Worm (Caenorhabditis elegans) whole organism, young adult: Measurements from ENCODE around the gene F48F7.3.

Source experiments
- D2030.7 ChIP-seq: fragments of 200-800 bp; sonication (Bioruptor generic); IDR thresholded peaks from 2 replicates; pipeline ENCODE4 v1.3.6; 2022; ENCODE audit warnings: missing genetic modification reagents, missing genetic modification characterization, missing compliant biosample characterization
- F10E7.11 ChIP-seq: sonication (generic microtip); optimal IDR thresholded peaks from 2 replicates; lab custom pipeline; 2017; ENCODE audit warnings: mild to moderate bottlenecking, missing genetic modification characterization, moderate library complexity, missing compliant biosample characterization
- F22D6.2 ChIP-seq: sonication (generic microtip); optimal IDR thresholded peaks from 2 replicates; lab custom pipeline; 2016; ENCODE audit warnings: mild to moderate bottlenecking, missing genetic modification characterization, missing compliant biosample characterization
- F37B4.10 ChIP-seq: fragments of 200-800 bp; sonication (Bioruptor generic); IDR thresholded peaks from 2 replicates; pipeline ENCODE4 v1.3.6; 2022; ENCODE audit warnings: missing genetic modification characterization, missing compliant biosample characterization
- F52B5.7 ChIP-seq: sonication (generic microtip); optimal IDR thresholded peaks from 2 replicates; lab custom pipeline; 2016; ENCODE audit warnings: mild to moderate bottlenecking, missing genetic modification characterization, missing compliant biosample characterization
- F55B11.4 ChIP-seq: sonication (generic microtip); optimal IDR thresholded peaks from 2 replicates; lab custom pipeline; 2016; ENCODE audit warnings: missing compliant biosample characterization, missing genetic modification characterization, borderline replicate concordance; ENCODE audit not compliant: insufficient read depth
- F57A8.1 ChIP-seq: fragments of 200-800 bp; sonication (Bioruptor generic); optimal IDR thresholded peaks from 2 replicates; lab custom pipeline; 2018; ENCODE audit warnings: mild to moderate bottlenecking, missing genetic modification characterization, moderate library complexity, missing compliant biosample characterization
- K12H6.12 ChIP-seq: fragments of 200-800 bp; sonication (Bioruptor generic); optimal IDR thresholded peaks from 2 replicates; lab custom pipeline; 2018; ENCODE audit warnings: mild to moderate bottlenecking, missing genetic modification characterization, missing compliant biosample characterization
- Y53F4B.3 ChIP-seq: fragments of 200-800 bp; sonication (Bioruptor generic); IDR thresholded peaks from 2 replicates; pipeline ENCODE4 v1.3.6; 2022; ENCODE audit warnings: missing genetic modification reagents, missing genetic modification characterization, missing compliant biosample characterization
- Y53G8AR.9 ChIP-seq: fragments of 200-800 bp; sonication (Bioruptor generic); conservative IDR thresholded peaks from 2 replicates; pipeline ENCODE4 v1.3.6; 2022; ENCODE audit warnings: missing genetic modification reagents, missing genetic modification characterization, missing compliant biosample characterization
- ama-1 ChIP-seq, 3 experiments: fragments of 150-350 bp in 1 of 3; sonication (generic microtip) in 2 of 3; optimal IDR thresholded peaks; 2 replicates each; lab custom pipeline; 2014 to 2018; ENCODE audit warnings: missing biosample characterization in 2 of 3, missing genetic modification characterization in 2 of 3, missing genetic modification reagents in 2 of 3
- aptf-2 ChIP-seq: fragments of 200-800 bp; sonication (Bioruptor generic); conservative IDR thresholded peaks from 2 replicates; pipeline ENCODE4 v1.3.6; 2022; ENCODE audit warnings: missing genetic modification reagents, missing genetic modification characterization, missing compliant biosample characterization
- aptf-3 ChIP-seq: fragments of 200-800 bp; sonication (Bioruptor generic); IDR thresholded peaks from 2 replicates; pipeline ENCODE4 v1.3.6; 2022; ENCODE audit warnings: missing genetic modification characterization, missing compliant biosample characterization
- attf-3 ChIP-seq: fragments of 200-800 bp; sonication (Bioruptor generic); conservative IDR thresholded peaks from 2 replicates; pipeline ENCODE4 v1.3.6; 2022; ENCODE audit warnings: missing genetic modification reagents, missing genetic modification characterization, missing compliant biosample characterization
- attf-5 ChIP-seq: fragments of 200-800 bp; sonication (Bioruptor generic); optimal IDR thresholded peaks from 2 replicates; lab custom pipeline; 2018; ENCODE audit warnings: mild to moderate bottlenecking, missing genetic modification characterization, missing compliant biosample characterization
- attf-6 ChIP-seq: fragments of 200-800 bp; sonication (Bioruptor generic); IDR thresholded peaks from 2 replicates; pipeline ENCODE4 v1.3.6; 2022; ENCODE audit warnings: missing genetic modification reagents, missing genetic modification characterization, missing compliant biosample characterization
- bed-1 ChIP-seq: fragments of 200-800 bp; sonication (Bioruptor generic); IDR thresholded peaks from 2 replicates; pipeline ENCODE4 v1.3.6; 2022; ENCODE audit warnings: missing genetic modification reagents, missing genetic modification characterization, missing compliant biosample characterization
- ceh-27 ChIP-seq: fragments of 200-800 bp; sonication (Bioruptor generic); optimal IDR thresholded peaks from 2 replicates; lab custom pipeline; 2018; ENCODE audit warnings: mild to moderate bottlenecking, missing genetic modification characterization, moderate library complexity, missing compliant biosample characterization
- chd-7 ChIP-seq: sonication (generic microtip); optimal IDR thresholded peaks from 2 replicates; lab custom pipeline; 2016; ENCODE audit warnings: mild to moderate bottlenecking, missing genetic modification characterization, moderate library complexity, missing compliant biosample characterization
- egrh-3 ChIP-seq: fragments of 200-800 bp; sonication (Bioruptor generic); IDR thresholded peaks from 2 replicates; pipeline ENCODE4 v1.3.6; 2022; ENCODE audit warnings: missing genetic modification reagents, missing genetic modification characterization, missing compliant biosample characterization
- ekl-4 ChIP-seq: fragments of 200-800 bp; sonication (Bioruptor generic); IDR thresholded peaks from 2 replicates; pipeline ENCODE4 v1.3.6; 2022; ENCODE audit warnings: missing genetic modification reagents, missing genetic modification characterization, missing compliant biosample characterization
- fkh-3 ChIP-seq: sonication (generic microtip); optimal IDR thresholded peaks from 2 replicates; lab custom pipeline; 2016; ENCODE audit warnings: mild to moderate bottlenecking, missing genetic modification characterization, missing compliant biosample characterization
- him-1 ChIP-seq: sonication (generic microtip); optimal IDR thresholded peaks from 2 replicates; lab custom pipeline; 2016; ENCODE audit warnings: missing genotype, missing genetic modification reagents, missing genetic modification characterization, missing compliant biosample characterization
- hmg-1.2 ChIP-seq: fragments of 200-800 bp; sonication (Bioruptor generic); IDR thresholded peaks from 2 replicates; pipeline ENCODE4 v1.3.6; 2022; ENCODE audit warnings: missing genetic modification reagents, missing genetic modification characterization, missing compliant biosample characterization
- lag-1 ChIP-seq: fragments of 200-800 bp; sonication (Bioruptor generic); IDR thresholded peaks from 2 replicates; pipeline ENCODE4 v1.3.6; 2022; ENCODE audit warnings: missing genetic modification reagents, missing genetic modification characterization, missing compliant biosample characterization
- let-526 ChIP-seq: fragments of 200-800 bp; sonication (Bioruptor generic); IDR thresholded peaks from 2 replicates; pipeline ENCODE4 v1.3.6; 2022; ENCODE audit warnings: missing genetic modification reagents, missing genetic modification characterization, missing compliant biosample characterization
- let-607 ChIP-seq, 2 experiments: fragments of 200-800 bp in 1 of 2; sonication (Bioruptor generic) in 1 of 2; sonication (generic microtip) in 1 of 2; optimal IDR thresholded peaks; 2 replicates each; lab custom pipeline; 2016 to 2018; ENCODE audit warnings: mild to moderate bottlenecking in 2 of 2, missing compliant biosample characterization in 2 of 2, missing genetic modification characterization in 2 of 2, moderate library complexity in 2 of 2, missing genotype in 1 of 2
- lin-26 ChIP-seq: fragments of 200-800 bp; sonication (Bioruptor generic); IDR thresholded peaks from 2 replicates; pipeline ENCODE4 v1.3.6; 2022; ENCODE audit warnings: missing genetic modification reagents, missing genetic modification characterization, missing compliant biosample characterization
- nhr-120 ChIP-seq: fragments of 200-800 bp; sonication (Bioruptor generic); IDR thresholded peaks from 2 replicates; pipeline ENCODE4 v1.3.6; 2022; ENCODE audit warnings: missing genetic modification characterization, missing compliant biosample characterization
- pbrm-1 ChIP-seq: fragments of 200-800 bp; sonication (Bioruptor generic); IDR thresholded peaks from 2 replicates; pipeline ENCODE4 v1.3.6; 2022; ENCODE audit warnings: missing genetic modification reagents, missing genetic modification characterization, missing compliant biosample characterization
- rcor-1 ChIP-seq: fragments of 200-800 bp; sonication (Bioruptor generic); IDR thresholded peaks from 2 replicates; pipeline ENCODE4 v1.3.6; 2022; ENCODE audit warnings: missing genetic modification reagents, missing genetic modification characterization, missing compliant biosample characterization
- sdz-38 ChIP-seq: sonication (generic microtip); optimal IDR thresholded peaks from 2 replicates; lab custom pipeline; 2016; ENCODE audit warnings: missing genotype, missing genetic modification characterization, missing compliant biosample characterization
- snpc-1.3 ChIP-seq: sonication (generic microtip); optimal IDR thresholded peaks from 2 replicates; lab custom pipeline; 2017; ENCODE audit warnings: missing genetic modification characterization, mild to moderate bottlenecking, missing compliant biosample characterization, antibody characterized with exemption, moderate library complexity, missing genotype, missing genetic modification reagents; ENCODE audit not compliant: insufficient read depth
- snpc-4 ChIP-seq, 5 experiments: fragments of 150-350 bp in 1 of 5; sonication (generic microtip) in 4 of 5; optimal IDR thresholded peaks; 2 replicates each; lab custom pipeline; 2014 to 2018; ENCODE audit warnings: missing genetic modification characterization in 5 of 5, missing biosample characterization in 3 of 5, antibody characterized with exemption in 2 of 5, mild to moderate bottlenecking in 2 of 5, missing compliant biosample characterization in 2 of 5, missing genotype in 2 of 5, moderate library complexity in 2 of 5, missing genetic modification reagents in 1 of 5
- sptf-2 ChIP-seq: fragments of 200-800 bp; sonication (Bioruptor generic); optimal IDR thresholded peaks from 2 replicates; lab custom pipeline; 2018; ENCODE audit warnings: mild to moderate bottlenecking, missing genetic modification characterization, missing compliant biosample characterization
- tlf-1 ChIP-seq: fragments of 200-800 bp; sonication (Bioruptor generic); optimal IDR thresholded peaks from 2 replicates; lab custom pipeline; 2018; ENCODE audit warnings: mild to moderate bottlenecking, missing genetic modification characterization, missing compliant biosample characterization
- unc-130 ChIP-seq: sonication (generic microtip); optimal IDR thresholded peaks from 2 replicates; lab custom pipeline; 2016; ENCODE audit warnings: missing genetic modification reagents, missing genetic modification characterization, missing compliant biosample characterization
- xnd-1 ChIP-seq: sonication (generic microtip); optimal IDR thresholded peaks from 2 replicates; lab custom pipeline; 2016; ENCODE audit warnings: missing genotype, missing genetic modification reagents, missing genetic modification characterization, missing compliant biosample characterization
- zim-3 ChIP-seq: sonication (generic microtip); optimal IDR thresholded peaks from 2 replicates; lab custom pipeline; 2017; ENCODE audit warnings: mild to moderate bottlenecking, missing genetic modification characterization, moderate library complexity, missing compliant biosample characterization
- ztf-25 ChIP-seq: fragments of 200-800 bp; sonication (Bioruptor generic); IDR thresholded peaks from 2 replicates; pipeline ENCODE4 v1.3.6; 2022; ENCODE audit warnings: missing genetic modification reagents, missing genetic modification characterization, missing compliant biosample characterization

The F48F7.3 gene

ce11 chrX:13946693-13947583 lies 16.4 kb upstream of the F48F7.3 start (continued):
- TF ChIP-seq fkh-3 (tag; lab: Kevin White, UChicago) = no peak
- TF ChIP-seq attf-3 = no peak
- TF ChIP-seq rcor-1 (GFP tag; lab: Robert Waterston, UW) = 0 out of 2 replicates have a peak, but pooled peaks have one; percentile 5
- TF ChIP-seq F55B11.4 (tag; lab: Kevin White, UChicago) = no peak
- TF ChIP-seq attf-6 = peak; percentile 37; the same call in 1 of the 2 replicates
- TF ChIP-seq let-607 (tag; optimal IDR thresholded peaks at IDR 0.05; lab: Kevin White, UChicago) = no peak
- TF ChIP-seq, all 124 proteins: peak for 12

ce11 chrX:13948167-13948566 lies 15.1 kb upstream of the F48F7.3 start:
- TF ChIP-seq attf-5 (GFP tag; lab: Kevin White, UChicago) (no peak), F57A8.1 (GFP tag; lab: Kevin White, UChicago) (no peak), aptf-2 (no peak), pbrm-1 (GFP tag; lab: Robert Waterston, UW) (0 out of 2 replicates have a peak, but pooled peaks have one; percentile 17), ceh-27 (GFP tag; lab: Kevin White, UChicago) (no peak), egrh-3 (no peak), lag-1 (GFP tag; lab: Robert Waterston, UW) (0 out of 2 replicates have a peak, but pooled peaks have one; percentile 33), snpc-4 (GFP tag; optimal IDR thresholded peaks at IDR 0.05; lab: Kevin White, UChicago) (no peak), snpc-4 (tag; optimal IDR thresholded peaks at IDR 0.05; lab: Kevin White, UChicago) (no peak), chd-7 (no peak), bed-1 (no peak), hmg-1.2 (GFP tag; lab: Robert Waterston, UW) (peak; percentile 9; the same call in 1 of the 2 replicates)

DNA sequence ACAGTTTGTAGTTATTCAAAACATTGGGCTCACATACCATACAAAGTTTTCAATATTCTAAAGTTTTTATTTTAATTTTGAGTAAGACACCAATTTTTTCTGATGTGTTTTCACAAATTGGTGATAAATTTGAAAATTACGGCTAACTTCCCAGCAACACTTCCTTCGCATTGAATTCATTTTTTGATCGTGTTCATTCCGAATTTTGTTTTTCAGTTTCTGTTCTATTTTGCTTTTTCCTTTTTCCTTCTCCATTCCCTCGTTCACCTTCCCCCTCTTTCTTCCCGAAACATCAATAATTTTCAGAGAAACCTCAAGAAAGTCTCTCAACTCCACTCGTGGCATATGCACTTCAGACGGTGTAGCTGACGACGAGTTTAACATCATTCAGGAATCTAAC lies 14.5 kb upstream of the F48F7.3 start, which contains the start of gene alg-1:
Gene alg-1 (plus strand): TSS at position 301 of the 400 bp plus-strand sequence.
- TF ChIP-seq ceh-27 (GFP tag; lab: Kevin White, UChicago) (no peak), ekl-4 (GFP tag; lab: Robert Waterston, UW) (no peak), aptf-3 (GFP tag; lab: Robert Waterston, UW) (no peak), Y53G8AR.9 (no peak), sptf-2 (no peak), sdz-38 (tag; lab: Kevin White, UChicago) (no peak), zim-3 (tag; lab: Kevin White, UChicago) (no peak), snpc-1.3 (tag; lab: Kevin White, UChicago) (no peak), K12H6.12 (no peak)
- TF ChIP-seq, all 124 proteins: peak for 0

DNA sequence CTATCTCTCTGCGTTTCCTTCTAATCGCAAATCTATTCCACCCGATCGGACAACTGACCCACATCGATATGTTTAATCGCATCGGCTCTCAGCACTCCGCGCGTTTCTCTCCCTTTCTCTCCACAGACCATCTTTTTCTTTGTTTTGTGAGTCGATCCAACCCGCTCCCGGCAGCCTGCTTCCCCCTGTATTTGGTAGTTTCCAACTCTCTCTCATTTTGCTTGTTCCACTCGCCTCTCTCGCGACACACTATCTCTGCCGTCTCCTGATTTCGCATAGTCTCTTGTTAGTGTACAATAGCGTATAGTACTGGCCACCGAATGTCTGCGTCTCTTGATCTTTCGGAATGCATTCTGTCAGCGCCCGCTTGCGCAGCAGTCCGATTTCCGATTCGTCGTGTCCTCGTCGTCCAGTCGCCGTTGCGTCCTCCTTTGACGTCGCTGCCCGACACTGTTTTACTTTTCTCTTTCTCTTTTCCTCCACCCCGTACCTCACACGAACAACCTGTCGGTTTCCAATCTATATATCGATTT lies 12.6 kb upstream of the F48F7.3 start:
- TF ChIP-seq unc-130 (GFP tag; lab: Kevin White, UChicago) (no peak), snpc-1.3 (tag; lab: Kevin White, UChicago) (no peak), let-526 (GFP tag; lab: Robert Waterston, UW) (no peak), snpc-4 (GFP tag; optimal IDR thresholded peaks at IDR 0.05; lab: Kevin White, UChicago) (no peak), snpc-4 (tag; optimal IDR thresholded peaks at IDR 0.05; lab: Kevin White, UChicago) (peak in 1 of 4 experiments; percentile 34), F37B4.10 (GFP tag; lab: Robert Waterston, UW) (no peak), ama-1 (optimal IDR thresholded peaks at IDR 0.05; lab: Kevin White, UChicago) (no peak), ama-1 (GFP tag; optimal IDR thresholded peaks at IDR 0.05; lab: Kevin White, UChicago) (no peak), pbrm-1 (GFP tag; lab: Robert Waterston, UW) (no peak), ztf-25 (GFP tag; lab: Robert Waterston, UW) (no peak), tlf-1 (GFP tag; lab: Kevin White, UChicago) (no peak), attf-6 (no peak), Y53F4B.3 (GFP tag; lab: Robert Waterston, UW) (no peak), lin-26 (GFP tag; lab: Robert Waterston, UW) (no peak), xnd-1 (tag; lab: Kevin White, UChicago) (no peak), D2030.7 (GFP tag; lab: Robert Waterston, UW) (no peak), ceh-27 (GFP tag; lab: Kevin White, UChicago) (peak; percentile 24), him-1 (tag; lab: Kevin White, UChicago) (no peak), F10E7.11 (tag; lab: Kevin White, UChicago) (no peak), F22D6.2 (no peak), F52B5.7 (tag; lab: Kevin White, UChicago) (no peak), nhr-120 (GFP tag; lab: Robert Waterston, UW) (no peak)
